Fruit fly (Drosophila melanogaster) whole organism, wandering third instar larva: Measurements from ENCODE around the gene Atg4a.

Experiments used
- Abd-B ChIP-seq: fragments of >200 bp; optimal IDR thresholded peaks from 2 replicates; lab custom pipeline; 2017; ENCODE audit warnings: missing biosample characterization, missing genetic modification characterization
- CG9705 ChIP-seq: fragments of 200-800 bp; sonication (Bioruptor generic); optimal IDR thresholded peaks from 2 replicates; lab custom pipeline; 2018; ENCODE audit warnings: missing biosample characterization, mild to moderate bottlenecking, missing genetic modification characterization
- Dfd ChIP-seq: fragments of >200 bp; optimal IDR thresholded peaks from 2 replicates; lab custom pipeline; 2017; ENCODE audit warnings: missing biosample characterization, missing genetic modification characterization
- Dif ChIP-seq: fragments of 200-275, 200-300 bp; sonication (Bioruptor generic); optimal IDR thresholded peaks from 2 replicates; lab custom pipeline; 2018; ENCODE audit warnings: missing biosample characterization, missing genetic modification characterization; ENCODE audit not compliant: partially characterized antibody
- Hnf4 ChIP-seq: fragments of 200-800 bp; sonication (Bioruptor generic); optimal IDR thresholded peaks from 2 replicates; lab custom pipeline; 2016; ENCODE audit warnings: missing biosample characterization, mild to moderate bottlenecking, missing genetic modification characterization
- Hr78 ChIP-seq: fragments of >200 bp; optimal IDR thresholded peaks from 2 replicates; lab custom pipeline; 2017; ENCODE audit warnings: missing biosample characterization, missing genetic modification characterization
- Hr83 ChIP-seq: fragments of 200-300 bp; sonication (Bioruptor generic); optimal IDR thresholded peaks from 2 replicates; lab custom pipeline; 2016; ENCODE audit warnings: missing biosample characterization, mild to moderate bottlenecking, missing genetic modification characterization, moderate library complexity; ENCODE audit not compliant: poor library complexity, severe bottlenecking
- Jra ChIP-seq: sonication (Bioruptor generic); optimal IDR thresholded peaks from 2 replicates; lab custom pipeline; 2016; ENCODE audit warnings: missing biosample characterization, missing genetic modification characterization
- Mio ChIP-seq: sonication (Bioruptor generic); optimal IDR thresholded peaks from 2 replicates; lab custom pipeline; 2016; ENCODE audit warnings: missing biosample characterization, missing genetic modification characterization
- Myc ChIP-seq: fragments of >200 bp; optimal IDR thresholded peaks from 2 replicates; lab custom pipeline; 2017
- OdsH ChIP-seq: fragments of 200-800 bp; sonication (Bioruptor generic); optimal IDR thresholded peaks from 2 replicates; lab custom pipeline; 2016; ENCODE audit warnings: missing biosample characterization, mild to moderate bottlenecking, missing genetic modification characterization
- Rel ChIP-seq, 2 experiments: fragments of 200-800 bp; sonication (Bioruptor generic) in 1 of 2; optimal IDR thresholded peaks; 2 replicates in 1 of 2; 3 replicates in 1 of 2; lab custom pipeline; 2016 to 2019; ENCODE audit warnings: mild to moderate bottlenecking in 2 of 2, missing biosample characterization in 2 of 2, missing genetic modification characterization in 2 of 2, moderate library complexity in 1 of 2
- Sp1 ChIP-seq: fragments of 200-800 bp; sonication (Bioruptor generic); optimal IDR thresholded peaks from 3 replicates; lab custom pipeline; 2019; ENCODE audit warnings: missing biosample characterization, mild to moderate bottlenecking, missing genetic modification characterization, moderate library complexity
- Vsx2 ChIP-seq: fragments of 200-300, 225-300 bp; sonication (Bioruptor generic); optimal IDR thresholded peaks from 2 replicates; lab custom pipeline; 2018; ENCODE audit warnings: missing biosample characterization, missing genetic modification characterization; ENCODE audit not compliant: partially characterized antibody
- br ChIP-seq: fragments of 200-800 bp; sonication (Bioruptor generic); optimal IDR thresholded peaks from 2 replicates; lab custom pipeline; 2016; ENCODE audit warnings: missing biosample characterization, missing genetic modification characterization
- brk ChIP-seq: fragments of 200-800 bp; sonication (Bioruptor generic); optimal IDR thresholded peaks from 2 replicates; lab custom pipeline; 2016; ENCODE audit warnings: missing biosample characterization, mild to moderate bottlenecking, missing genetic modification characterization
- dl ChIP-seq, 2 experiments: fragments of 175-275, 200-275 bp in 1 of 2; fragments of 200-275 bp in 1 of 2; sonication (Bioruptor generic); optimal IDR thresholded peaks; lab custom pipeline; 2018; ENCODE audit warnings: mild to moderate bottlenecking in 2 of 2, missing biosample characterization in 2 of 2, missing genetic modification characterization in 2 of 2, moderate library complexity in 2 of 2; ENCODE audit not compliant: partially characterized antibody in 2 of 2, insufficient read depth in 1 of 2
- dmrt93B ChIP-seq: fragments of 200-800 bp; sonication (Bioruptor generic); optimal IDR thresholded peaks from 2 replicates; lab custom pipeline; 2018; ENCODE audit warnings: missing biosample characterization, mild to moderate bottlenecking, missing genetic modification characterization
- dsf ChIP-seq: sonication (Bioruptor generic); optimal IDR thresholded peaks from 2 replicates; lab custom pipeline; 2016; ENCODE audit warnings: missing biosample characterization, missing genetic modification characterization, borderline replicate concordance
- ey ChIP-seq: fragments of 200-800 bp; sonication (Bioruptor generic); optimal IDR thresholded peaks from 2 replicates; lab custom pipeline; 2016; ENCODE audit warnings: missing biosample characterization, missing genetic modification characterization
- foxo ChIP-seq, 2 experiments: fragments of 200-800 bp; sonication (Bioruptor generic); optimal IDR thresholded peaks; 2 replicates in 1 of 2; 3 replicates in 1 of 2; lab custom pipeline; 2016 to 2017; ENCODE audit warnings: missing biosample characterization in 2 of 2, missing genetic modification characterization in 2 of 2
- fru ChIP-seq: fragments of 200-800 bp; sonication (Bioruptor generic); optimal IDR thresholded peaks from 3 replicates; lab custom pipeline; 2016; ENCODE audit warnings: missing biosample characterization, mild to moderate bottlenecking, missing genetic modification characterization
- h ChIP-seq: fragments of 200-800 bp; sonication (Bioruptor generic); optimal IDR thresholded peaks from 3 replicates; lab custom pipeline; 2016; ENCODE audit warnings: missing biosample characterization, mild to moderate bottlenecking, missing genetic modification characterization
- jim ChIP-seq: fragments of 175-275, 200-325 bp; sonication (Bioruptor generic); optimal IDR thresholded peaks from 2 replicates; lab custom pipeline; 2016; ENCODE audit warnings: missing biosample characterization, mild to moderate bottlenecking, missing genetic modification characterization
- lola ChIP-seq: fragments of >200 bp; optimal IDR thresholded peaks from 2 replicates; lab custom pipeline; 2017; ENCODE audit warnings: missing biosample characterization, missing genetic modification characterization
- pan ChIP-seq: fragments of >200 bp; optimal IDR thresholded peaks from 2 replicates; lab custom pipeline; 2017
- psq ChIP-seq: fragments of 200-800 bp; sonication (Bioruptor generic); optimal IDR thresholded peaks from 3 replicates; lab custom pipeline; 2017; ENCODE audit warnings: missing biosample characterization, mild to moderate bottlenecking, missing genetic modification characterization, moderate library complexity
- rgr ChIP-seq: fragments of 200-800 bp; sonication (Bioruptor generic); optimal IDR thresholded peaks from 3 replicates; lab custom pipeline; 2016; ENCODE audit warnings: missing biosample characterization, mild to moderate bottlenecking, missing genetic modification characterization
- tai ChIP-seq: sonication (Bioruptor generic); optimal IDR thresholded peaks from 2 replicates; lab custom pipeline; 2016; ENCODE audit warnings: missing biosample characterization, missing genetic modification characterization
- usp ChIP-seq: fragments of >200 bp; optimal IDR thresholded peaks from 2 replicates; lab custom pipeline; 2017; ENCODE audit warnings: missing biosample characterization, missing genetic modification characterization
- woc ChIP-seq: sonication (Bioruptor generic); optimal IDR thresholded peaks from 2 replicates; lab custom pipeline; 2016; ENCODE audit warnings: missing biosample characterization, mild to moderate bottlenecking, missing genetic modification characterization

Gene Atg4a

dm6 chr2L:1080802-1081464 is at the start of gene Atg4a:
Gene Atg4a, plus strand, starts transcription at chr2L:1080911.
- no peak for TF ChIP-seq Hr78
- TF ChIP-seq dl (GFP tag; optimal IDR thresholded peaks at IDR 0.05; lab: Kevin White, UChicago; ENCODE audit: insufficient read depth in 1 of 2, partially characterized antibody in 2 of 2) = no peak
- TF ChIP-seq h (GFP tag; lab: Kevin White, UChicago) = no peak
- TF ChIP-seq pan (lab: Kevin White, UChicago) = no peak
- TF ChIP-seq ey (GFP tag; lab: Kevin White, UChicago) = no peak
- no peak for TF ChIP-seq Myc
- no peak for TF ChIP-seq Rel (GFP tag; optimal IDR thresholded peaks at IDR 0.05; lab: Kevin White, UChicago)
- TF ChIP-seq Rel (tag; optimal IDR thresholded peaks at IDR 0.05; lab: Kevin White, UChicago) = no peak
- TF ChIP-seq dsf (GFP tag; lab: Kevin White, UChicago) = no peak

- TF ChIP-seq Hnf4 = no peak
- no peak for TF ChIP-seq CG9705 (GFP tag; lab: Kevin White, UChicago)
- no peak for TF ChIP-seq psq (GFP tag; lab: Kevin White, UChicago)
- no peak for TF ChIP-seq Rel (GFP tag; optimal IDR thresholded peaks at IDR 0.05; lab: Kevin White, UChicago)
- no peak for TF ChIP-seq Rel (tag; optimal IDR thresholded peaks at IDR 0.05; lab: Kevin White, UChicago)
- TF ChIP-seq woc (GFP tag; lab: Kevin White, UChicago) = no peak
Measured at dm6 chr2L:1036811-1037296, 43.9 kb upstream of the Atg4a start, which contains the start of gene gNacalpha. Gene gNacalpha, plus strand, starts transcription at chr2L:1037246.

dm6 chr2L:1043195-1043990 is 37.3 kb upstream of the Atg4a start:
- TF ChIP-seq CG9705 (GFP tag; lab: Kevin White, UChicago) (no peak), fru (GFP tag; lab: Kevin White, UChicago) (no peak), Mio (GFP tag; lab: Kevin White, UChicago) (no peak), foxo (GFP tag; optimal IDR thresholded peaks at IDR 0.05; lab: Kevin White, UChicago) (no peak), br (GFP tag; lab: Kevin White, UChicago) (no peak), h (GFP tag; lab: Kevin White, UChicago) (no peak), Hr78 (no peak), lola (GFP tag; lab: Kevin White, UChicago) (no peak), Hnf4 (no peak), Hr83 (GFP tag; lab: Kevin White, UChicago) (no peak), Dif (GFP tag; lab: Kevin White, UChicago) (no peak), Rel (GFP tag; optimal IDR thresholded peaks at IDR 0.05; lab: Kevin White, UChicago) (no peak), Rel (tag; optimal IDR thresholded peaks at IDR 0.05; lab: Kevin White, UChicago) (no peak), woc (GFP tag; lab: Kevin White, UChicago) (no peak)

DNA sequence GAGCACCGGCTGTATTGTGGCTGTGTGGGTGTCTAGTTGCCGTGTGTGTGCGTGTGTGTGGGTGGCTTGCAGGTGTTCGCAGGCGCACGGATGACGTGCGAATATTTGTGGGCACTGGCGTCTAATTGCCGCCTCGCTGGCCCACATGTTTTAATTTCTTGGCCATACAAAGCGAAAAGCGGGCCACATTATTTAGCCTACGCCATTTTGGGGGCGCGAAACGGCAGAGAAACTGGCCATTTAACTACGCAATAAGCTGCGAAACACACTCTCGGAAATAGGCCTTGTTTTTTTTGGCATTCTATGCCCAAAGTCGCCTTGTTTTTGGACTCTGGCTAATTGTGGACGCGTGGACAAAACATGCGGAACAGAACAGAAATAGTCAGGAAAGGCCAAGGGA is 33.5 kb upstream of the Atg4a start:
- no peak for TF ChIP-seq Abd-B (GFP tag; lab: Kevin White, UChicago)
- no peak for TF ChIP-seq usp (GFP tag; lab: Kevin White, UChicago)
- TF ChIP-seq OdsH (GFP tag; lab: Kevin White, UChicago) = no peak
- no peak for TF ChIP-seq CG9705 (GFP tag; lab: Kevin White, UChicago)
- no peak for TF ChIP-seq h (GFP tag; lab: Kevin White, UChicago)
- TF ChIP-seq Sp1 = no peak
- no peak for TF ChIP-seq ey (GFP tag; lab: Kevin White, UChicago)
- TF ChIP-seq pan (lab: Kevin White, UChicago) = no peak
- no peak for TF ChIP-seq Hnf4
- TF ChIP-seq woc (GFP tag; lab: Kevin White, UChicago) = no peak
- no peak for TF ChIP-seq tai (GFP tag; lab: Kevin White, UChicago)
- no peak for TF ChIP-seq Hr83 (GFP tag; lab: Kevin White, UChicago)
- no peak for TF ChIP-seq Rel (GFP tag; optimal IDR thresholded peaks at IDR 0.05; lab: Kevin White, UChicago)
- no peak for TF ChIP-seq Rel (tag; optimal IDR thresholded peaks at IDR 0.05; lab: Kevin White, UChicago)
- no peak for TF ChIP-seq foxo (GFP tag; optimal IDR thresholded peaks at IDR 0.05; lab: Kevin White, UChicago)
- no peak for TF ChIP-seq Dfd (GFP tag; lab: Kevin White, UChicago)

dm6 chr2L:1047965-1048364 is 32.7 kb upstream of the Atg4a start, which contains the start of gene IA-2:
Gene IA-2, minus strand, starts transcription at chr2L:1048053.
- TF ChIP-seq Rel (GFP tag; optimal IDR thresholded peaks at IDR 0.05; lab: Kevin White, UChicago) (no peak), Rel (tag; optimal IDR thresholded peaks at IDR 0.05; lab: Kevin White, UChicago) (no peak), Dif (GFP tag; lab: Kevin White, UChicago) (no peak), Abd-B (GFP tag; lab: Kevin White, UChicago) (no peak), Hr83 (GFP tag; lab: Kevin White, UChicago) (no peak), woc (GFP tag; lab: Kevin White, UChicago) (no peak), jim (no peak), fru (GFP tag; lab: Kevin White, UChicago) (no peak), dmrt93B (GFP tag; lab: Kevin White, UChicago) (no peak), Sp1 (no peak), dsf (GFP tag; lab: Kevin White, UChicago) (no peak), CG9705 (GFP tag; lab: Kevin White, UChicago) (no peak), Jra (GFP tag; lab: Kevin White, UChicago) (no peak), rgr (GFP tag; lab: Kevin White, UChicago) (no peak), pan (lab: Kevin White, UChicago) (no peak), ey (GFP tag; lab: Kevin White, UChicago) (no peak), br (GFP tag; lab: Kevin White, UChicago) (no peak), Myc (no peak), brk (GFP tag; lab: Kevin White, UChicago) (no peak), Vsx2 (GFP tag; lab: Kevin White, UChicago) (no peak)
- TF ChIP-seq, all 38 proteins: peak for 0
